Worm (Caenorhabditis elegans): ENCODE data around the gene dpy-31.

dpy-31 gene

DNA sequence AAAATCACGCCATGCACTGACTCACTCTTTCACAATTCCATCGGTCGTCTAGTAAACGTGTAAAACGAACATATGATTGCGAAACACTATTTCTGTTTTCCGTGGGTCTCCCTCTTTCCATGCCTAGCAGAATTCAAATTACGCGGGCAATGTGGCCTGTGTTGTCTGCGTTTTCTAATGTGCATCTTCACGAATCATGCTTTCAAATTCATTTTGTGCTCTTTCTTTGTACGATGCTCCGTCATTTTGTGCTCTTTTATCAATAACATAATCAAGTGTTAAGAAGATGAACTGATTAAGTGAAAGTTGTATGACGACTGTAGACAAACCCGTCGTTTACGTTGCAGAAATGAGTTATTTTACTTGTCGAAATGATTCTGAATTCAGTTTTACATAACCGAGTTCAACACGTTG, 36.2 kb upstream of the dpy-31 start (continued):
- TF ChIP-seq hlh-30 (tag; optimal IDR thresholded peaks at IDR 0.05; ENCODE audit: insufficient read depth) = peak; percentile 68
- TF ChIP-seq gei-8 (GFP tag; optimal IDR thresholded peaks at IDR 0.05) = peak; percentile 53
- TF ChIP-seq nhr-10 (tag; optimal IDR thresholded peaks at IDR 0.05) = no peak
- TF ChIP-seq dmd-9 (GFP tag; IDR thresholded peaks at IDR 0.05) = no peak
- TF ChIP-seq egl-27 (tag; optimal IDR thresholded peaks at IDR 0.05) = no peak
- TF ChIP-seq mep-1 (tag; optimal IDR thresholded peaks at IDR 0.05) = peak; percentile 66
- no peak for TF ChIP-seq ceh-44 (GFP tag; IDR thresholded peaks at IDR 0.05)
- TF ChIP-seq nhr-41 (GFP tag; IDR thresholded peaks at IDR 0.05) = no peak
- TF ChIP-seq zip-11 (GFP tag; IDR thresholded peaks at IDR 0.05) = no peak
- TF ChIP-seq nhr-77 (tag; optimal IDR thresholded peaks at IDR 0.05) = peak; percentile 2
- no peak for TF ChIP-seq fkh-10 (GFP tag; optimal IDR thresholded peaks at IDR 0.05)
- TF ChIP-seq skn-1 (tag; optimal IDR thresholded peaks at IDR 0.05) = no peak
- peak; percentile 63 for TF ChIP-seq mes-2 (tag; optimal IDR thresholded peaks at IDR 0.05; ENCODE audit: poor library complexity, severe bottlenecking)
- no peak for TF ChIP-seq spr-3 (GFP tag; optimal IDR thresholded peaks at IDR 0.05)
- no peak for TF ChIP-seq snpc-1.2 (GFP tag; IDR thresholded peaks at IDR 0.05)
- TF ChIP-seq aha-1 (tag) = peak; percentile 55
- TF ChIP-seq egl-43 (GFP tag; IDR thresholded peaks at IDR 0.05) = no peak
- TF ChIP-seq mdl-1 (tag; optimal IDR thresholded peaks at IDR 0.05) = peak in 1 of 2 experiments; percentile 83
- peak; percentile 72 for TF ChIP-seq dve-1 (tag; optimal IDR thresholded peaks at IDR 0.05; ENCODE audit: insufficient read depth)
- TF ChIP-seq nhr-48 (tag; optimal IDR thresholded peaks at IDR 0.05) = peak; percentile 60
- peak in 1 of 2 experiments; percentile 70 for TF ChIP-seq lsy-2 (tag; optimal IDR thresholded peaks at IDR 0.05)
- TF ChIP-seq madf-9 (GFP tag; conservative IDR thresholded peaks at IDR 0.05) = no peak
- peak; percentile 63 for TF ChIP-seq T20F7.1 (GFP tag; optimal IDR thresholded peaks at IDR 0.05)
- no peak for TF ChIP-seq zfp-2 (tag; optimal IDR thresholded peaks at IDR 0.05)
- no peak for TF ChIP-seq lin-39 (tag; optimal IDR thresholded peaks at IDR 0.05)
- TF ChIP-seq zfp-3 (GFP tag; conservative IDR thresholded peaks at IDR 0.05) = no peak
- TF ChIP-seq ceh-32 (tag; optimal IDR thresholded peaks at IDR 0.05; ENCODE audit: poor library complexity) = no peak
- no peak for TF ChIP-seq ztf-7 (tag; optimal IDR thresholded peaks at IDR 0.05)
- peak; percentile 26 for TF ChIP-seq lin-38 (GFP tag; IDR thresholded peaks at IDR 0.05)
- no peak for TF ChIP-seq cey-2 (tag; optimal IDR thresholded peaks at IDR 0.05; ENCODE audit: borderline replicate concordance, insufficient read depth)
- TF ChIP-seq pqm-1 (tag; optimal IDR thresholded peaks at IDR 0.05) = peak; percentile 96
- TF ChIP-seq hmg-1.1 (GFP tag; IDR thresholded peaks at IDR 0.05) = peak; percentile 8; the same call in 1 of the 2 replicates
- TF ChIP-seq ZK546.5 (tag; optimal IDR thresholded peaks at IDR 0.05) = no peak
- peak; percentile 67 for TF ChIP-seq mxl-3 (GFP tag; optimal IDR thresholded peaks at IDR 0.05)
- peak; percentile 19 for TF ChIP-seq rbr-2 (tag; optimal IDR thresholded peaks at IDR 0.05)
- TF ChIP-seq F49E8.2 (tag; optimal IDR thresholded peaks at IDR 0.05; ENCODE audit: borderline replicate concordance) = no peak
- no peak for TF ChIP-seq R02D3.7 (tag; optimal IDR thresholded peaks at IDR 0.05)
- TF ChIP-seq hif-1 (tag; optimal IDR thresholded peaks at IDR 0.05) = peak in 1 of 2 experiments; percentile 63
- TF ChIP-seq daf-16 (GFP tag; optimal IDR thresholded peaks at IDR 0.05) = peak in 1 of 2 experiments; percentile 28
- peak; percentile 92 for TF ChIP-seq daf-16 (tag; optimal IDR thresholded peaks at IDR 0.05)
- no peak for TF ChIP-seq lin-29 (GFP tag; IDR thresholded peaks at IDR 0.05)
- peak; percentile 89 for TF ChIP-seq hlh-11 (tag; optimal IDR thresholded peaks at IDR 0.05)
- TF ChIP-seq nhr-102 (tag; optimal IDR thresholded peaks at IDR 0.05) = peak; percentile 77
- TF ChIP-seq lin-13 (GFP tag; optimal IDR thresholded peaks at IDR 0.05) = peak; percentile 49
- TF ChIP-seq Y48G9A.11 (GFP tag; IDR thresholded peaks at IDR 0.05) = no peak
- TF ChIP-seq nhr-11 (tag; optimal IDR thresholded peaks at IDR 0.05) = peak; percentile 35
- peak in 1 of 2 experiments; percentile 38 for TF ChIP-seq unc-62 (GFP tag; optimal IDR thresholded peaks at IDR 0.05 in 1 of 2)
- no peak for TF ChIP-seq unc-62 (tag; optimal IDR thresholded peaks at IDR 0.05)
- no peak for TF ChIP-seq lim-7 (GFP tag; IDR thresholded peaks at IDR 0.05)
- peak; percentile 58 for TF ChIP-seq nhr-6 (tag; optimal IDR thresholded peaks at IDR 0.05)
- TF ChIP-seq saeg-2 (GFP tag; IDR thresholded peaks at IDR 0.05) = peak; percentile 58; the same call in 1 of the 2 replicates
